Fruit fly (Drosophila melanogaster) whole organism, pupa: ENCODE results near the gene Mdh2.

Experiments
- D1 ChIP-seq: fragments of 200-800 bp; sonication (Bioruptor generic); optimal IDR thresholded peaks from 2 replicates; lab custom pipeline; 2018; ENCODE audit warnings: missing biosample characterization, mild to moderate bottlenecking, missing genetic modification characterization, moderate library complexity
- Snoo ChIP-seq: fragments of 200-800 bp; sonication (Bioruptor generic); optimal IDR thresholded peaks from 3 replicates; lab custom pipeline; 2017; ENCODE audit warnings: missing biosample characterization, mild to moderate bottlenecking, missing genetic modification characterization, inconsistent platforms
- fd96Ca ChIP-seq: fragments of 200-800 bp; sonication (Bioruptor generic); IDR thresholded peaks from 3 replicates; pipeline ENCODE4 v1.3.6; 2022; ENCODE audit warnings: missing biosample characterization, missing genetic modification characterization

DNA sequence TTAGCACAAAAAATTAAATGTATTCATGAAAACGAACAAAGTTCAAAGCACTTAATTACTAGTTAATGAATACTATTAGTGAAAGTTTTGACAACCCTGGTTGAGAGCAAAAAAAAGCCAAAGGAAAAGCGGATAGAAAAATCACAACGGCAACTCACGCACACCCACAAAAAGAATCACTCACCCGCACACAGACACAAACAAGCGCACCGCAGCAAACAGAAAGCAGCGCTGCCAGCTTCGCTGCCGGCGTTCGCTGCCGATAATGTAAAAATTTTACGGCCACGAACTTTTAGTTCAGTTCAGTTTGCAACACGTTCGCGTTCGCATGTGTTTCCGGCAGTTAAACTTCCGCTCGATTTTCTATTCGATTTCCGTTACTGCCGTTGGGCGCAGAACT, 41.3 kb downstream of the Mdh2 start, which contains the start of gene CG18599:
- TF ChIP-seq Snoo (tag; lab: Kevin White, UChicago): no peak
- TF ChIP-seq fd96Ca (GFP tag; lab: Robert Waterston, UW): no peak
- TF ChIP-seq D1 (tag; lab: Kevin White, UChicago): no peak
